Worm (Caenorhabditis elegans) whole organism, L1 larva: ENCODE data around the gene gst-13.

Source experiments
- C16A3.4 ChIP-seq: fragments of 150-350 bp; optimal IDR thresholded peaks from 2 replicates; lab custom pipeline; 2014; ENCODE audit warnings: missing biosample characterization, missing genetic modification characterization
- C34B4.2 ChIP-seq: sonication (generic microtip); optimal IDR thresholded peaks from 2 replicates; lab custom pipeline; 2017; ENCODE audit warnings: mild to moderate bottlenecking, missing genetic modification characterization, missing compliant biosample characterization
- F16B12.6 ChIP-seq: fragments of 150-350 bp; optimal IDR thresholded peaks from 2 replicates; lab custom pipeline; 2014; ENCODE audit warnings: missing biosample characterization, missing genetic modification characterization
- aha-1 ChIP-seq: fragments of 150-350 bp; optimal IDR thresholded peaks from 2 replicates; lab custom pipeline; 2014; ENCODE audit warnings: missing biosample characterization, missing genetic modification characterization
- alr-1 ChIP-seq: fragments of 200-800 bp; sonication (Bioruptor generic); optimal IDR thresholded peaks from 2 replicates; lab custom pipeline; 2018; ENCODE audit warnings: borderline replicate concordance, mild to moderate bottlenecking, missing genetic modification characterization, missing compliant biosample characterization
- ama-1 ChIP-seq: fragments of 150-350 bp; optimal IDR thresholded peaks from 2 replicates; lab custom pipeline; 2014
- blmp-1 ChIP-seq: fragments of 150-350 bp; optimal IDR thresholded peaks from 2 replicates; lab custom pipeline; 2014; ENCODE audit warnings: missing biosample characterization, missing genetic modification characterization
- ceh-63 ChIP-seq: fragments of 200-800 bp; sonication (Bioruptor generic); optimal IDR thresholded peaks from 2 replicates; lab custom pipeline; 2018; ENCODE audit warnings: mild to moderate bottlenecking, missing genetic modification characterization, missing compliant biosample characterization
- ceh-88 ChIP-seq: fragments of 200-800 bp; sonication (Bioruptor generic); IDR thresholded peaks from 2 replicates; pipeline ENCODE4 v1.3.6; 2022; ENCODE audit warnings: missing genetic modification characterization, missing compliant biosample characterization
- ceh-90 ChIP-seq: sonication (generic microtip); optimal IDR thresholded peaks from 2 replicates; lab custom pipeline; 2016; ENCODE audit warnings: missing genetic modification characterization, missing compliant biosample characterization
- ces-1 ChIP-seq: fragments of 150-350 bp; optimal IDR thresholded peaks from 2 replicates; lab custom pipeline; 2014; ENCODE audit warnings: missing biosample characterization, missing genetic modification reagents, missing genetic modification characterization
- dpl-1 ChIP-seq, 3 experiments: fragments of 150-350 bp in 2 of 3; sonication (generic microtip) in 1 of 3; optimal IDR thresholded peaks; 2 replicates each; lab custom pipeline; 2014 to 2017; ENCODE audit warnings: missing biosample characterization in 3 of 3, missing genetic modification characterization in 3 of 3, missing genetic modification reagents in 3 of 3
- dsc-1 ChIP-seq: sonication (generic microtip); optimal IDR thresholded peaks from 2 replicates; lab custom pipeline; 2016; ENCODE audit warnings: mild to moderate bottlenecking, missing genetic modification characterization, missing compliant biosample characterization
- efl-1 ChIP-seq, 4 experiments: fragments of 150-350 bp; optimal IDR thresholded peaks in 3 of 4; peaks in 1 of 4; 1 replicate in 1 of 4; 2 replicates in 3 of 4; lab custom pipeline; 2014; ENCODE audit warnings: missing biosample characterization in 2 of 4, missing genetic modification characterization in 2 of 4, missing genetic modification reagents in 2 of 4
- efl-3 ChIP-seq: fragments of 200-800 bp; sonication (Bioruptor generic); optimal IDR thresholded peaks from 2 replicates; lab custom pipeline; 2018; ENCODE audit warnings: mild to moderate bottlenecking, missing genetic modification characterization, missing compliant biosample characterization
- elt-3 ChIP-seq, 6 experiments: fragments of 150-350 bp in 1 of 6; sonication (generic microtip); optimal IDR thresholded peaks; 2 replicates each; lab custom pipeline; 2017 to 2018; ENCODE audit warnings: missing biosample characterization in 6 of 6, missing genetic modification characterization in 6 of 6, inconsistent platforms in 1 of 6
- ets-5 ChIP-seq: fragments of 200-800 bp; sonication (Bioruptor generic); IDR thresholded peaks from 2 replicates; pipeline ENCODE4 v1.3.6; 2022; ENCODE audit warnings: missing genetic modification characterization, missing compliant biosample characterization
- fkh-10 ChIP-seq: sonication (generic microtip); optimal IDR thresholded peaks from 2 replicates; lab custom pipeline; 2017; ENCODE audit warnings: missing biosample characterization, missing genetic modification reagents, missing genetic modification characterization
- hlh-17 ChIP-seq: fragments of 200-800 bp; sonication (Bioruptor generic); optimal IDR thresholded peaks from 2 replicates; lab custom pipeline; 2018; ENCODE audit warnings: missing genetic modification characterization, mild to moderate bottlenecking, missing compliant biosample characterization, moderate library complexity, borderline replicate concordance
- hlh-4 ChIP-seq: sonication (generic microtip); optimal IDR thresholded peaks from 2 replicates; lab custom pipeline; 2016; ENCODE audit warnings: mild to moderate bottlenecking, missing genetic modification characterization, missing compliant biosample characterization
- hpl-2 ChIP-seq: fragments of 150-350 bp; optimal IDR thresholded peaks from 2 replicates; lab custom pipeline; 2014; ENCODE audit warnings: missing biosample characterization, missing genetic modification reagents, missing genetic modification characterization
- irx-1 ChIP-seq: sonication (generic microtip); optimal IDR thresholded peaks from 2 replicates; lab custom pipeline; 2016; ENCODE audit warnings: missing genetic modification characterization, missing compliant biosample characterization
- jun-1 ChIP-seq: fragments of 150-350 bp; optimal IDR thresholded peaks from 2 replicates; lab custom pipeline; 2014; ENCODE audit warnings: missing biosample characterization, missing genetic modification reagents, missing genetic modification characterization
- lin-13 ChIP-seq: fragments of 150-350 bp; optimal IDR thresholded peaks from 2 replicates; lab custom pipeline; 2014; ENCODE audit warnings: missing biosample characterization, missing genetic modification reagents, missing genetic modification characterization
- lin-14 ChIP-seq: fragments of 200-800 bp; sonication (Bioruptor generic); optimal IDR thresholded peaks from 2 replicates; lab custom pipeline; 2018; ENCODE audit warnings: mild to moderate bottlenecking, missing genetic modification characterization, moderate library complexity, missing compliant biosample characterization
- lin-15B ChIP-seq: fragments of 150-350 bp; sonication (generic microtip); optimal IDR thresholded peaks from 3 replicates; lab custom pipeline; 2014; ENCODE audit warnings: missing biosample characterization, missing genetic modification characterization
- lin-39 ChIP-seq: fragments of 150-350 bp; optimal IDR thresholded peaks from 2 replicates; lab custom pipeline; 2014; ENCODE audit warnings: missing biosample characterization, missing genetic modification reagents, missing genetic modification characterization
- lir-3 ChIP-seq: sonication (generic microtip); optimal IDR thresholded peaks from 2 replicates; lab custom pipeline; 2016; ENCODE audit warnings: mild to moderate bottlenecking, missing genetic modification characterization, moderate library complexity, missing compliant biosample characterization; ENCODE audit not compliant: poor library complexity
- mab-9 ChIP-seq: fragments of 200-800 bp; sonication (Bioruptor generic); IDR thresholded peaks from 2 replicates; pipeline ENCODE4 v1.3.6; 2022; ENCODE audit warnings: missing genetic modification reagents, missing genetic modification characterization, missing compliant biosample characterization
- mep-1 ChIP-seq: fragments of 150-350 bp; optimal IDR thresholded peaks from 2 replicates; lab custom pipeline; 2014; ENCODE audit warnings: missing biosample characterization, missing genetic modification characterization
- nhr-12 ChIP-seq: sonication (generic microtip); optimal IDR thresholded peaks from 2 replicates; lab custom pipeline; 2017; ENCODE audit warnings: missing biosample characterization, missing genetic modification characterization
- nhr-20 ChIP-seq: sonication (generic microtip); optimal IDR thresholded peaks from 2 replicates; lab custom pipeline; 2016; ENCODE audit warnings: mild to moderate bottlenecking, missing genetic modification characterization, missing compliant biosample characterization
- nhr-28 ChIP-seq: fragments of 150-350 bp; optimal IDR thresholded peaks from 2 replicates; lab custom pipeline; 2014; ENCODE audit warnings: missing biosample characterization, missing genetic modification characterization
- nhr-76 ChIP-seq: sonication (generic microtip); optimal IDR thresholded peaks from 2 replicates; lab custom pipeline; 2017; ENCODE audit warnings: missing biosample characterization, missing genetic modification characterization
- nhr-85 ChIP-seq: sonication (generic microtip); peaks from one replicate; lab custom pipeline; 2016; ENCODE audit warnings: missing genetic modification characterization, inconsistent platforms, missing compliant biosample characterization
- nhr-90 ChIP-seq: sonication (generic microtip); optimal IDR thresholded peaks from 2 replicates; lab custom pipeline; 2016; ENCODE audit warnings: mild to moderate bottlenecking, missing genetic modification characterization, missing compliant biosample characterization; ENCODE audit not compliant: poor library complexity
- pag-3 ChIP-seq: sonication (generic microtip); optimal IDR thresholded peaks from 2 replicates; lab custom pipeline; 2017; ENCODE audit warnings: missing genetic modification characterization, mild to moderate bottlenecking, missing compliant biosample characterization, antibody characterized with exemption, borderline replicate concordance; ENCODE audit not compliant: insufficient read depth
- pax-3 ChIP-seq: fragments of 200-800 bp; sonication (Bioruptor generic); optimal IDR thresholded peaks from 2 replicates; lab custom pipeline; 2018; ENCODE audit warnings: mild to moderate bottlenecking, missing genetic modification characterization, moderate library complexity, missing compliant biosample characterization
- skn-1 ChIP-seq: fragments of 150-350 bp; optimal IDR thresholded peaks from 2 replicates; lab custom pipeline; 2014; ENCODE audit warnings: missing biosample characterization, missing genetic modification characterization
- sox-4 ChIP-seq: sonication (generic microtip); optimal IDR thresholded peaks from 2 replicates; lab custom pipeline; 2016; ENCODE audit warnings: missing genetic modification characterization, missing compliant biosample characterization
- sptf-1 ChIP-seq: fragments of 150-350 bp; optimal IDR thresholded peaks from 2 replicates; lab custom pipeline; 2014; ENCODE audit warnings: missing biosample characterization, missing genetic modification characterization
- sup-37 ChIP-seq: fragments of 200-800 bp; sonication (Bioruptor generic); optimal IDR thresholded peaks from 2 replicates; lab custom pipeline; 2018; ENCODE audit warnings: mild to moderate bottlenecking, missing genetic modification characterization, missing compliant biosample characterization
- swsn-7 ChIP-seq: sonication (generic microtip); optimal IDR thresholded peaks from 2 replicates; lab custom pipeline; 2016; ENCODE audit warnings: missing genetic modification characterization, missing compliant biosample characterization
- tbx-2 ChIP-seq: sonication (generic microtip); optimal IDR thresholded peaks from 2 replicates; lab custom pipeline; 2016; ENCODE audit warnings: missing genetic modification characterization, missing compliant biosample characterization
- tlp-1 ChIP-seq: fragments of 150-350 bp; optimal IDR thresholded peaks from 2 replicates; lab custom pipeline; 2014; ENCODE audit warnings: missing biosample characterization, missing genetic modification characterization
- unc-86 ChIP-seq: sonication (generic microtip); optimal IDR thresholded peaks from 2 replicates; lab custom pipeline; 2016; ENCODE audit warnings: missing genetic modification characterization, missing compliant biosample characterization
- unc-98 ChIP-seq: fragments of 200-800 bp; sonication (Bioruptor generic); IDR thresholded peaks from 2 replicates; pipeline ENCODE4 v1.3.6; 2022; ENCODE audit warnings: missing genetic modification characterization, missing compliant biosample characterization
- vab-15 ChIP-seq: sonication (generic microtip); optimal IDR thresholded peaks from 2 replicates; lab custom pipeline; 2017; ENCODE audit warnings: missing genotype, mild to moderate bottlenecking, missing genetic modification characterization, missing compliant biosample characterization
- xbp-1 ChIP-seq: sonication (generic microtip); optimal IDR thresholded peaks from 2 replicates; lab custom pipeline; 2016; ENCODE audit warnings: missing genetic modification characterization, missing compliant biosample characterization
- ztf-11 ChIP-seq, 2 experiments: sonication (generic microtip); optimal IDR thresholded peaks; 2 replicates each; lab custom pipeline; 2016 to 2017; ENCODE audit warnings: missing genetic modification characterization in 2 of 2, missing biosample characterization in 1 of 2, missing compliant biosample characterization in 1 of 2
- ztf-4 ChIP-seq: fragments of 150-350 bp; optimal IDR thresholded peaks from 2 replicates; lab custom pipeline; 2014; ENCODE audit warnings: missing biosample characterization, missing genetic modification characterization

The gst-13 gene

DNA sequence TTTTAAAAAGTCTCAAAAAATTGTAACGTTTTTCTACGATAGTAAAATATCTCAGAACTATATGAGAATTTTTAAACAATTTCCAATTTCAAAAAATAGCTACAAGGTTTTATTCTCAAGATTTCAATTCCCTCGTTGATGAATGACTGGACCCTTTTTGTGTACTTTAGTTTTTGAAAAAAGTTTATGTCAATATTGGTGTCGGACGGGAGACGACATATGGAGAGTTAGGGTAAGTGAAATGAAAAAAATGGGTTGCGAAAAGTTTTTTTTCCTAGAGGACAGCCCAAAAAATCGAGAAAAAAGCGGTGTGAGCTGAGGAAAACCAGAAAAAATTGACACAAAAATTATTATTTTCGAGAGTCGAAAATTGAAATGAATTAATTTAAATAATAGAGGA lies 49.6 kb downstream of the gst-13 start:
- TF ChIP-seq efl-1 (optimal IDR thresholded peaks at IDR 0.05; lab: Kevin White, UChicago): no peak
- peak in 1 of 2 experiments; percentile 46 for TF ChIP-seq efl-1 (GFP tag; optimal IDR thresholded peaks at IDR 0.05 in 1 of 2; lab: Kevin White, UChicago)
- no peak for TF ChIP-seq jun-1 (tag; lab: Kevin White, UChicago)
- TF ChIP-seq, all 84 proteins: peak for 1

DNA sequence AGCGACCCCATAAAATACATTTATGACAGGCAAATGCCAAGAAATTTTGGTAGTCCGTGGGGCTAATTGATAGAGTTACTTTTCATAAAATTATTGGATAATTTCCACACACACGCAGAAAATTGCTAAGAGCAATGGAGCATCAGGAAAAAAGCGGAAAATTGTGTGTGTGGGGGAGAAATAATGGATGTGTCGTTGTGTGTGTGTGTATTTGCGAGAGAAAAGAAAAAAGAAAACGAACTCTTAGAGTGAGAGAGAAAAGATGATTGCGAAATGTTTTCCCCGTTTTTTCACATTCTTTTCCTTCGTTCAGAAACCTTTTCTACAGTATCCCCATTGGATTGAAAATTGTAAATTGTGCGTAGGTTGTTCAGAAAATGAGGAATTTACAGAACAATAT lies 50.3 kb downstream of the gst-13 start:
- TF ChIP-seq C16A3.4 (tag; lab: Kevin White, UChicago) (no peak), ceh-88 (GFP tag; lab: Robert Waterston, UW) (no peak), dpl-1 (GFP tag; optimal IDR thresholded peaks at IDR 0.05; lab: Kevin White, UChicago) (peak in 1 of 3 experiments; percentile 3), lir-3 (tag; lab: Kevin White, UChicago) (no peak), lin-14 (GFP tag; lab: Kevin White, UChicago) (peak; percentile 92), vab-15 (tag; lab: Kevin White, UChicago) (no peak), fkh-10 (GFP tag; lab: Kevin White, UChicago) (no peak), pag-3 (tag; lab: Kevin White, UChicago) (no peak), hlh-4 (tag; lab: Kevin White, UChicago) (no peak), C34B4.2 (tag; lab: Kevin White, UChicago) (no peak), lin-39 (tag; lab: Kevin White, UChicago) (no peak), nhr-85 (peak; percentile 50), skn-1 (tag; lab: Kevin White, UChicago) (peak; percentile 68), tlp-1 (tag; lab: Kevin White, UChicago) (no peak), ceh-90 (tag; lab: Kevin White, UChicago) (no peak), ama-1 (lab: Kevin White, UChicago) (no peak), ztf-4 (tag; lab: Kevin White, UChicago) (no peak), mab-9 (GFP tag; lab: Robert Waterston, UW) (no peak), sptf-1 (tag; lab: Kevin White, UChicago) (no peak), nhr-90 (tag; lab: Kevin White, UChicago) (no peak), sox-4 (no peak), nhr-76 (no peak), hlh-17 (no peak), ets-5 (no peak), ceh-63 (GFP tag; lab: Kevin White, UChicago) (no peak), elt-3 (tag; optimal IDR thresholded peaks at IDR 0.05; lab: Kevin White, UChicago) (peak in 1 of 6 experiments; percentile 23), nhr-28 (tag; lab: Kevin White, UChicago) (no peak), irx-1 (tag; lab: Kevin White, UChicago) (no peak), efl-3 (GFP tag; lab: Kevin White, UChicago) (no peak), alr-1 (tag; lab: Kevin White, UChicago) (no peak), blmp-1 (peak; percentile 75), efl-1 (optimal IDR thresholded peaks at IDR 0.05; lab: Kevin White, UChicago) (peak in 1 of 2 experiments; percentile 20), efl-1 (GFP tag; optimal IDR thresholded peaks at IDR 0.05 in 1 of 2; lab: Kevin White, UChicago) (no peak), unc-86 (tag; lab: Kevin White, UChicago) (no peak), aha-1 (tag; lab: Kevin White, UChicago) (no peak), ztf-11 (tag; optimal IDR thresholded peaks at IDR 0.05; lab: Kevin White, UChicago) (no peak), dsc-1 (tag; lab: Kevin White, UChicago) (no peak), sup-37 (GFP tag; lab: Kevin White, UChicago) (no peak), tbx-2 (tag; lab: Kevin White, UChicago) (no peak), mep-1 (peak; percentile 57), xbp-1 (tag; lab: Kevin White, UChicago) (no peak), nhr-20 (tag; lab: Kevin White, UChicago) (no peak), unc-98 (GFP tag; lab: Robert Waterston, UW) (no peak), hpl-2 (GFP tag; lab: Kevin White, UChicago) (no peak), F16B12.6 (tag; lab: Kevin White, UChicago) (no peak), swsn-7 (tag; lab: Kevin White, UChicago) (peak; percentile 27), lin-15B (tag; lab: Kevin White, UChicago) (no peak), pax-3 (tag; lab: Kevin White, UChicago) (no peak), lin-13 (GFP tag; lab: Kevin White, UChicago) (no peak), nhr-12 (tag; lab: Kevin White, UChicago) (no peak), ces-1 (no peak)
